Worm (Caenorhabditis elegans): ENCODE results near the gene T04F3.4.
A peak's percentile ranks its signal among the peaks of the same experiment; 100 is the strongest.

The T04F3.4 gene

DNA sequence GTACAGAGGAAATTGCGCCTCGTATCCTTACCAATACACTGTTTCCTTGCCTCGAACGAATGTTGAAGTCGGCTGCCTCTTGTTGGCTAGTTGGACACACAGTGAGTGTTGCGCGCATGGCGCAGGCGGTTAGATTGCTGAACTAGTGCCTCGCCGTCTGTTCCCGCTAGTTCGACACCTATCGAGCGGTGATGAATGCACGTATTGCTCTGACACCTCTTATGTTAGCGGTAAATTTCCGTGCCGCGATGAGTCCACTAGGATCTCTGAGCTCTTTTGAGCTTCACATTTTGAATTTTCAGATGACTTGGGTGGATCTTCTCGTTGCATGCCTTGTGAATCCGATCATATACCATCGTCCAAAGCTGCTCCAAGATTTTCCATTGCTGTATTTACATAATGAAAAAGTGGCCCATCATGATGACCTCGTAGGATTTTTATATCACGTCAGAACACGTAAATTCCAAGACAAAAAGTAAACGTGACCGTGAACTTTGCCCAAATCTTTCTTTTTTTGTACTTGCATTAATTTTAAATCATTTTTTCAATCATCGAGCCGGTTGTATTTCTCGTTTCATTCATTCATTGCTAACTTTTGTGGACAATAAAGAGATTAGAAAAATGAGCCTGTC, 20.1 kb upstream of the T04F3.4 start, which contains the start of gene F55A11.11 (continued):
- TF ChIP-seq F52B5.7 (tag; optimal IDR thresholded peaks at IDR 0.05) (peak; percentile 98), gei-17 (GFP tag; optimal IDR thresholded peaks at IDR 0.05) (peak; percentile 46), zfh-2 (GFP tag; conservative IDR thresholded peaks at IDR 0.05) (no peak), sea-2 (GFP tag; IDR thresholded peaks at IDR 0.05) (peak; percentile 74; the same call in 1 of the 2 replicates), D2030.7 (GFP tag; IDR thresholded peaks at IDR 0.05) (peak; percentile 83), him-1 (tag; optimal IDR thresholded peaks at IDR 0.05) (peak; percentile 97), sdz-38 (tag; optimal IDR thresholded peaks at IDR 0.05) (no peak), repo-1 (tag; optimal IDR thresholded peaks at IDR 0.05) (peak; percentile 94), B0336.3 (GFP tag; IDR thresholded peaks at IDR 0.05) (peak; percentile 84), K11D2.4 (GFP tag; IDR thresholded peaks at IDR 0.05) (peak; percentile 76), lin-40 (tag; optimal IDR thresholded peaks at IDR 0.05) (peak; percentile 73), hmg-1.2 (GFP tag; IDR thresholded peaks at IDR 0.05) (peak; percentile 83), mcd-1 (GFP tag; IDR thresholded peaks at IDR 0.05) (no peak; the same call in 1 of the 2 replicates), Y53F4B.3 (GFP tag; IDR thresholded peaks at IDR 0.05) (peak; percentile 89), C17E4.6 (GFP tag; IDR thresholded peaks at IDR 0.05) (no peak), zim-3 (tag; optimal IDR thresholded peaks at IDR 0.05) (peak; percentile 97), efl-1 (GFP tag; optimal IDR thresholded peaks at IDR 0.05) (peak; percentile 6), F33H1.4 (GFP tag; IDR thresholded peaks at IDR 0.05) (peak; percentile 61), bed-1 (GFP tag; IDR thresholded peaks at IDR 0.05) (0 out of 2 replicates have a peak, but pooled peaks have one; percentile 42), attf-6 (GFP tag; IDR thresholded peaks at IDR 0.05) (peak; percentile 77), ztf-3 (GFP tag; optimal IDR thresholded peaks at IDR 0.05) (no peak), madf-3 (GFP tag; IDR thresholded peaks at IDR 0.05) (peak; percentile 86), rpc-1 (optimal IDR thresholded peaks at IDR 0.05) (peak; percentile 97), rpc-1 (tag; optimal IDR thresholded peaks at IDR 0.05) (peak; percentile 98), nfya-2 (GFP tag; IDR thresholded peaks at IDR 0.05) (0 out of 2 replicates have a peak, but pooled peaks have one; percentile 34), nfya-1 (tag; optimal IDR thresholded peaks at IDR 0.05; ENCODE audit: borderline replicate concordance, insufficient read depth) (no peak), lin-54 (GFP tag; optimal IDR thresholded peaks at IDR 0.05) (peak; percentile 81), lir-1 (GFP tag; conservative IDR thresholded peaks at IDR 0.05) (peak; percentile 61), aptf-2 (GFP tag; conservative IDR thresholded peaks at IDR 0.05) (0 out of 2 replicates have a peak, but pooled peaks have one; percentile 7), nfyb-1 (GFP tag; IDR thresholded peaks at IDR 0.05) (peak; percentile 96), ceh-91 (GFP tag; IDR thresholded peaks at IDR 0.05) (no peak), F10E7.11 (tag; optimal IDR thresholded peaks at IDR 0.05) (peak; percentile 78), let-607 (tag; optimal IDR thresholded peaks at IDR 0.05) (peak; percentile 54 to 76), hlh-12 (tag; optimal IDR thresholded peaks at IDR 0.05) (peak; percentile 81), bed-2 (GFP tag; IDR thresholded peaks at IDR 0.05) (peak; percentile 59; the same call in 1 of the 2 replicates), ZK185.1 (tag; optimal IDR thresholded peaks at IDR 0.05; ENCODE audit: poor library complexity, severe bottlenecking) (peak; percentile 91), unc-130 (GFP tag; optimal IDR thresholded peaks at IDR 0.05) (peak; percentile 77), cebp-1 (GFP tag; IDR thresholded peaks at IDR 0.05) (peak; percentile 72), cebp-1 (tag; optimal IDR thresholded peaks at IDR 0.05) (peak; percentile 85), nhr-80 (tag; optimal IDR thresholded peaks at IDR 0.05) (peak; percentile 42), ceh-58 (GFP tag; IDR thresholded peaks at IDR 0.05) (0 out of 2 replicates have a peak, but pooled peaks have one; percentile 28), snpc-4 (GFP tag; optimal IDR thresholded peaks at IDR 0.05) (peak; percentile 82), snpc-4 (tag; optimal IDR thresholded peaks at IDR 0.05) (peak; percentile 25 to 83 (median 77)), egl-44 (GFP tag; IDR thresholded peaks at IDR 0.05) (peak; percentile 96), rec-8 (tag; optimal IDR thresholded peaks at IDR 0.05) (peak; percentile 91 to 96)

Data from whole organism, young adult.